Worm (Caenorhabditis elegans): Measurements from ENCODE around the gene msp-81.

Gene msp-81

ce11 chrIV:9875646-9876045, 39.4 kb upstream of the msp-81 start (continued):
- peak; percentile 91 for TF ChIP-seq sma-9 (GFP tag; optimal IDR thresholded peaks at IDR 0.05)
- no peak for TF ChIP-seq sma-9 (tag; optimal IDR thresholded peaks at IDR 0.05)
- no peak for TF ChIP-seq mbf-1 (tag; optimal IDR thresholded peaks at IDR 0.05)
- TF ChIP-seq R02D3.7 (tag; optimal IDR thresholded peaks at IDR 0.05) = no peak
- no peak for TF ChIP-seq lin-11 (tag; optimal IDR thresholded peaks at IDR 0.05)
- no peak for TF ChIP-seq nhr-12 (tag; optimal IDR thresholded peaks at IDR 0.05)
- TF ChIP-seq aly-2 (tag; optimal IDR thresholded peaks at IDR 0.05) = no peak
- no peak for TF ChIP-seq peb-1 (tag; optimal IDR thresholded peaks at IDR 0.05)
- TF ChIP-seq fos-1 (tag; optimal IDR thresholded peaks at IDR 0.05) = peak; percentile 95
- TF ChIP-seq egl-27 (tag; optimal IDR thresholded peaks at IDR 0.05) = no peak
- TF ChIP-seq alr-1 (tag; optimal IDR thresholded peaks at IDR 0.05) = no peak
- TF ChIP-seq unc-62 (GFP tag; optimal IDR thresholded peaks at IDR 0.05) = no peak
- peak in 1 of 2 experiments; percentile 47 for TF ChIP-seq mdl-1 (tag; optimal IDR thresholded peaks at IDR 0.05)
- no peak for TF ChIP-seq unc-39 (tag; optimal IDR thresholded peaks at IDR 0.05)
- TF ChIP-seq lsy-2 (tag; optimal IDR thresholded peaks at IDR 0.05) = peak in 1 of 2 experiments; percentile 38
- TF ChIP-seq nhr-25 (tag; optimal IDR thresholded peaks at IDR 0.05) = peak; percentile 81

ce11 chrIV:9873837-9874236, 37.6 kb upstream of the msp-81 start:
- TF ChIP-seq ZK546.5 (tag; optimal IDR thresholded peaks at IDR 0.05) = no peak
- TF ChIP-seq snpc-4 (tag; optimal IDR thresholded peaks at IDR 0.05) = no peak
- no peak for TF ChIP-seq nhr-77 (tag; optimal IDR thresholded peaks at IDR 0.05)
- TF ChIP-seq sma-9 (GFP tag; optimal IDR thresholded peaks at IDR 0.05) = peak; percentile 68
- TF ChIP-seq sma-9 (tag; optimal IDR thresholded peaks at IDR 0.05) = no peak
- peak; percentile 61 for TF ChIP-seq C34F6.9 (tag; optimal IDR thresholded peaks at IDR 0.05)
- TF ChIP-seq blmp-1 (tag; optimal IDR thresholded peaks at IDR 0.05; ENCODE audit: insufficient read depth) = peak; percentile 14
- peak in 1 of 2 experiments; percentile 23 for TF ChIP-seq mdl-1 (tag; optimal IDR thresholded peaks at IDR 0.05)
- TF ChIP-seq lin-13 (GFP tag; optimal IDR thresholded peaks at IDR 0.05) = peak; percentile 28
- no peak for TF ChIP-seq zag-1 (tag; optimal IDR thresholded peaks at IDR 0.05)
- no peak for TF ChIP-seq nhr-23 (tag; optimal IDR thresholded peaks at IDR 0.05)
- no peak for TF ChIP-seq R02D3.7 (tag; optimal IDR thresholded peaks at IDR 0.05)
- TF ChIP-seq ceh-16 (tag; optimal IDR thresholded peaks at IDR 0.05) = peak; percentile 61
- TF ChIP-seq nhr-6 (tag; optimal IDR thresholded peaks at IDR 0.05) = peak; percentile 54
- TF ChIP-seq sma-3 (GFP tag; optimal IDR thresholded peaks at IDR 0.05) = peak; percentile 10
- peak; percentile 11 for TF ChIP-seq gmeb-1 (tag; optimal IDR thresholded peaks at IDR 0.05)
- TF ChIP-seq nhr-10 (tag; optimal IDR thresholded peaks at IDR 0.05) = no peak
- TF ChIP-seq egl-27 (tag; optimal IDR thresholded peaks at IDR 0.05) = peak; percentile 53
- peak in 1 of 2 experiments; percentile 56 for TF ChIP-seq lsy-2 (tag; optimal IDR thresholded peaks at IDR 0.05)
- TF ChIP-seq F13H6.1 (tag; optimal IDR thresholded peaks at IDR 0.05) = peak; percentile 73
- no peak for TF ChIP-seq ztf-4 (tag; optimal IDR thresholded peaks at IDR 0.05)
- peak; percentile 69 for TF ChIP-seq unc-55 (GFP tag; optimal IDR thresholded peaks at IDR 0.05)
- no peak for TF ChIP-seq nhr-12 (tag; optimal IDR thresholded peaks at IDR 0.05)
- peak; percentile 78 for TF ChIP-seq nhr-129 (tag; optimal IDR thresholded peaks at IDR 0.05)
- peak; percentile 36 for TF ChIP-seq ama-1 (optimal IDR thresholded peaks at IDR 0.05)
- no peak for TF ChIP-seq lin-39 (tag; optimal IDR thresholded peaks at IDR 0.05)
- no peak for TF ChIP-seq ceh-82 (tag; optimal IDR thresholded peaks at IDR 0.05)
- TF ChIP-seq nhr-11 (tag; optimal IDR thresholded peaks at IDR 0.05) = no peak
- no peak for TF ChIP-seq aly-2 (tag; optimal IDR thresholded peaks at IDR 0.05)
- TF ChIP-seq unc-62 (GFP tag; optimal IDR thresholded peaks at IDR 0.05) = no peak
- TF ChIP-seq nhr-237 (tag; optimal IDR thresholded peaks at IDR 0.05) = no peak
- TF ChIP-seq ztf-11 (tag; optimal IDR thresholded peaks at IDR 0.05) = no peak
- TF ChIP-seq dmd-4 (tag; optimal IDR thresholded peaks at IDR 0.05) = no peak
- TF ChIP-seq nhr-21 (tag; optimal IDR thresholded peaks at IDR 0.05) = peak; percentile 39
- TF ChIP-seq crh-2 (tag; optimal IDR thresholded peaks at IDR 0.05) = peak; percentile 90
- peak; percentile 64 for TF ChIP-seq fos-1 (tag; optimal IDR thresholded peaks at IDR 0.05)
- TF ChIP-seq unc-39 (tag; optimal IDR thresholded peaks at IDR 0.05) = no peak
- peak; percentile 25 for TF ChIP-seq nhr-25 (tag; optimal IDR thresholded peaks at IDR 0.05)
- TF ChIP-seq lin-11 (tag; optimal IDR thresholded peaks at IDR 0.05) = no peak
- no peak for TF ChIP-seq elt-1 (tag; optimal IDR thresholded peaks at IDR 0.05)
- TF ChIP-seq Y55F3AM.14 (GFP tag; optimal IDR thresholded peaks at IDR 0.05) = no peak
- no peak for TF ChIP-seq mbf-1 (tag; optimal IDR thresholded peaks at IDR 0.05)
- TF ChIP-seq peb-1 (tag; optimal IDR thresholded peaks at IDR 0.05) = no peak
- TF ChIP-seq skn-1 (tag; optimal IDR thresholded peaks at IDR 0.05) = no peak
- no peak for TF ChIP-seq alr-1 (tag; optimal IDR thresholded peaks at IDR 0.05)
- TF ChIP-seq sem-4 (tag; optimal IDR thresholded peaks at IDR 0.05) = no peak

Measured in whole organism, L2 larva.